Worm (Caenorhabditis elegans) whole organism, early embryonic: ENCODE measurements around the gene lgc-29.

ENCODE experiments used
- B0310.2 ChIP-seq: sonication (generic microtip); optimal IDR thresholded peaks from 2 replicates; lab custom pipeline; 2016; ENCODE audit warnings: mild to moderate bottlenecking, missing genetic modification characterization, missing compliant biosample characterization
- F13C5.2 ChIP-seq: sonication (generic microtip); optimal IDR thresholded peaks from 2 replicates; lab custom pipeline; 2017; ENCODE audit warnings: mild to moderate bottlenecking, missing genetic modification characterization, inconsistent platforms, missing compliant biosample characterization
- aly-1 ChIP-seq: sonication (generic microtip); optimal IDR thresholded peaks from 2 replicates; lab custom pipeline; 2016; ENCODE audit warnings: missing genetic modification characterization, missing compliant biosample characterization
- ama-1 ChIP-seq: fragments of 150-350 bp; optimal IDR thresholded peaks from 2 replicates; lab custom pipeline; 2014
- ceh-13 ChIP-seq: fragments of 200-800 bp; sonication (Bioruptor generic); optimal IDR thresholded peaks from 2 replicates; lab custom pipeline; 2018; ENCODE audit warnings: mild to moderate bottlenecking, missing genetic modification characterization, missing compliant biosample characterization
- ceh-36 ChIP-seq: sonication (generic microtip); optimal IDR thresholded peaks from 2 replicates; lab custom pipeline; 2016; ENCODE audit warnings: missing genetic modification characterization, inconsistent platforms, missing compliant biosample characterization
- ets-7 ChIP-seq: sonication (generic microtip); optimal IDR thresholded peaks from 2 replicates; lab custom pipeline; 2016; ENCODE audit warnings: missing genotype, missing genetic modification characterization, missing compliant biosample characterization
- hmg-4 ChIP-seq: fragments of 200-800 bp; sonication (Bioruptor generic); optimal IDR thresholded peaks from 2 replicates; lab custom pipeline; 2018; ENCODE audit warnings: mild to moderate bottlenecking, missing genetic modification characterization, missing compliant biosample characterization
- hnd-1 ChIP-seq: sonication (generic microtip); optimal IDR thresholded peaks from 2 replicates; lab custom pipeline; 2016; ENCODE audit warnings: missing genetic modification characterization, missing compliant biosample characterization
- pes-1 ChIP-seq: fragments of 200-800 bp; sonication (Bioruptor generic); IDR thresholded peaks from 2 replicates; pipeline ENCODE4 v1.3.6; 2022; ENCODE audit warnings: missing genetic modification reagents, missing genetic modification characterization, missing compliant biosample characterization
- scrt-1 ChIP-seq: fragments of 200-800 bp; sonication (Bioruptor generic); IDR thresholded peaks from 2 replicates; pipeline ENCODE4 v1.3.6; 2022; ENCODE audit warnings: missing genetic modification characterization, missing compliant biosample characterization
- sea-1 ChIP-seq: fragments of 200-800 bp; sonication (Bioruptor generic); conservative IDR thresholded peaks from 2 replicates; pipeline ENCODE4 v1.3.6; 2022; ENCODE audit warnings: missing genetic modification characterization, missing compliant biosample characterization
- tbx-11 ChIP-seq: fragments of 200-800 bp; sonication (Bioruptor generic); IDR thresholded peaks from 2 replicates; pipeline ENCODE4 v1.3.6; 2022; ENCODE audit warnings: missing genetic modification characterization, missing compliant biosample characterization
- tbx-37 ChIP-seq: fragments of 200-800 bp; sonication (Bioruptor generic); conservative IDR thresholded peaks from 2 replicates; pipeline ENCODE4 v1.3.6; 2022; ENCODE audit warnings: missing genetic modification reagents, missing genetic modification characterization, missing compliant biosample characterization

DNA sequence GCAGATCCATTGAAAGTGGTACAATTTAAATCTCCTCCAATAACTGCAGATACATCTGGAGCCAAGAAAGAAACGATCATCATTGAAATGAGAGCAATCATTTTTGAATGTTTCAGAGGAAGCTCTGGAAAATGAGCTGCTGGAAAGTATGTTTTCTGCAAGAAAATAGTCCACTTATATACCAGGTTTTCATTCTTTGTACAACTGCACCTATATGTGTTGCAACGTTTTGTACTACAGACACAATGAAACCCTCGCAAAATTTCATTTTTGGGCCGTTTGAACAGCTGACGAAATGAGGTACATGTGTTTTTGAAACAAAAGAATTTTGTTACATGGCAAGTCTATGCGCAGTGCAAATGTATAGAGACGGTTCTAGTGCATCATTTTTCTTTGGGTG, 20.5 kb upstream of the lgc-29 start, which contains the start of gene T05B4.9:
- TF ChIP-seq ama-1 (lab: Kevin White, UChicago) (no peak), aly-1 (tag; lab: Kevin White, UChicago) (no peak), scrt-1 (GFP tag; lab: Robert Waterston, UW) (no peak), ceh-13 (GFP tag; lab: Kevin White, UChicago) (no peak), tbx-11 (GFP tag; lab: Robert Waterston, UW) (no peak), F13C5.2 (no peak), tbx-37 (GFP tag; lab: Robert Waterston, UW) (no peak), ceh-36 (tag; lab: Kevin White, UChicago) (no peak), hmg-4 (GFP tag; lab: Kevin White, UChicago) (no peak), pes-1 (GFP tag; lab: Robert Waterston, UW) (no peak), hnd-1 (no peak), B0310.2 (tag; lab: Kevin White, UChicago) (no peak), ets-7 (tag; lab: Kevin White, UChicago) (no peak), sea-1 (GFP tag; lab: Robert Waterston, UW) (no peak)
